Fruit fly (Drosophila melanogaster): ENCODE results near the gene CG14367.
A peak's percentile ranks its signal among the peaks of the same experiment; 100 is the strongest.

Gene CG14367

dm6 chr3R:13659865-13660738 is 33.8 kb upstream of the CG14367 start, which contains the start of gene Hrb87F (continued):
- TF ChIP-seq HLH106 (tag; optimal IDR thresholded peaks at IDR 0.05): no peak
- no peak for TF ChIP-seq Abd-B (GFP tag; optimal IDR thresholded peaks at IDR 0.05)
- TF ChIP-seq dmrt93B (GFP tag; optimal IDR thresholded peaks at IDR 0.05): no peak

DNA sequence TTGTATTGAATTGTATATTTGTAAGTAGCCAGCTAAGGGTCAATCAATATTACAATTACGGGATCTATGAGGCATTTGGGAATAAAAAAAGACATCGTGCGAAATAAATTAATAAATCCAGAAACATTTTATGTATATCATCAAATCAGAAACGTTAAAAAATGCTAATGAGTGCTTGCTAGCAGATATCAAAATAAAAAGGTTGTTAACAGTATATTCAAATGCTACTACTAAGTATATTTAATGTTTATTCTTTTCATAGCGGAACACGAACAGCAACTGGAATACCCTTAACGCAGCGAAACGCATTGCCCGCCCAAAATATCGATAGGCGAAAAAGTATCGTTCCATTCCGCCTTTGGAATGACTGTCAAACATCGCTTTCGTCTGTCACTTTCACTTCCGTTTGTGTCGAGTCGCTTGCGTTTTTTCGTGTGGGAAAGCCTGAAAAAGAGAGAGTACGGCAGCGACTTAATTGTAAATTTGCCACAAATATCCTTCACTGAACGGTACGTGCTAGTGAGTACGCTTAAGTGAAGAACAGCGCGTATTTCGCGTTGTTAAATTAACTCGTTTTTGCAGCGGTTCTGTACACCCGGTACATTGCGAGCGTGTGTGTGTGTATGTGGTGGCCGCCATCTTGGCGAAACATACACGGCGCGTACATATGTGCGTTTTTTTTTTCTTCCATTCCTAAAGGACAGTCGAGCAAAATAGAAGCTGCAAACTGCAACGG is 32.8 kb upstream of the CG14367 start, which contains the start of gene B52:
TSS of gene B52 (plus strand) at position 388 of the 736 bp plus-strand sequence.
- TF ChIP-seq lola (GFP tag; optimal IDR thresholded peaks at IDR 0.05): no peak
- TF ChIP-seq Abd-B (GFP tag; optimal IDR thresholded peaks at IDR 0.05): no peak
- TF ChIP-seq dmrt93B (GFP tag; optimal IDR thresholded peaks at IDR 0.05): peak; percentile 53
- peak; percentile 40 for TF ChIP-seq sv (GFP tag; optimal IDR thresholded peaks at IDR 0.05)
- TF ChIP-seq Vsx2 (GFP tag; optimal IDR thresholded peaks at IDR 0.05; ENCODE audit: partially characterized antibody): peak; percentile 5
- TF ChIP-seq GATAd (GFP tag; optimal IDR thresholded peaks at IDR 0.05): no peak
- peak; percentile 37 for TF ChIP-seq fru (GFP tag; optimal IDR thresholded peaks at IDR 0.05)
- peak; percentile 59 for TF ChIP-seq OdsH (GFP tag; optimal IDR thresholded peaks at IDR 0.05)
- TF ChIP-seq woc (GFP tag; optimal IDR thresholded peaks at IDR 0.05): peak; percentile 4
- TF ChIP-seq brk (GFP tag; optimal IDR thresholded peaks at IDR 0.05): no peak
- TF ChIP-seq rgr (GFP tag; optimal IDR thresholded peaks at IDR 0.05): peak; percentile 79
- TF ChIP-seq br (GFP tag; optimal IDR thresholded peaks at IDR 0.05): peak; percentile 75
- TF ChIP-seq HLH106 (tag; optimal IDR thresholded peaks at IDR 0.05): peak; percentile 30
- TF ChIP-seq usp (GFP tag; optimal IDR thresholded peaks at IDR 0.05): no peak
- no peak for TF ChIP-seq dl (GFP tag; optimal IDR thresholded peaks at IDR 0.05; ENCODE audit: insufficient read depth in 1 of 2, partially characterized antibody in 2 of 2)
- peak; percentile 49 for TF ChIP-seq tai (GFP tag; optimal IDR thresholded peaks at IDR 0.05)
- no peak for TF ChIP-seq Rel (GFP tag; optimal IDR thresholded peaks at IDR 0.05)
- TF ChIP-seq Rel (tag; optimal IDR thresholded peaks at IDR 0.05): peak; percentile 35
- TF ChIP-seq CG32264 (GFP tag; optimal IDR thresholded peaks at IDR 0.05): peak; percentile 54
- TF ChIP-seq Jra (GFP tag; optimal IDR thresholded peaks at IDR 0.05): no peak
- peak; percentile 56 for TF ChIP-seq CG9705 (GFP tag; optimal IDR thresholded peaks at IDR 0.05)
- peak; percentile 47 for TF ChIP-seq Dif (GFP tag; optimal IDR thresholded peaks at IDR 0.05; ENCODE audit: partially characterized antibody)
- no peak for TF ChIP-seq jim (GFP tag; optimal IDR thresholded peaks at IDR 0.05)
- no peak for TF ChIP-seq Dfd (GFP tag; optimal IDR thresholded peaks at IDR 0.05)
- TF ChIP-seq Hnf4 (GFP tag; optimal IDR thresholded peaks at IDR 0.05): peak; percentile 49
- TF ChIP-seq h (GFP tag; optimal IDR thresholded peaks at IDR 0.05): peak; percentile 69
- peak; percentile 48 for TF ChIP-seq ey (GFP tag; optimal IDR thresholded peaks at IDR 0.05)
- peak in 1 of 2 experiments; percentile 35 for TF ChIP-seq foxo (GFP tag; optimal IDR thresholded peaks at IDR 0.05)
- no peak for TF ChIP-seq CrebA (GFP tag; optimal IDR thresholded peaks at IDR 0.05; ENCODE audit: borderline replicate concordance)
- peak; percentile 25 for TF ChIP-seq N (GFP tag; optimal IDR thresholded peaks at IDR 0.05)
- no peak for TF ChIP-seq Mio (GFP tag; optimal IDR thresholded peaks at IDR 0.05)
- TF ChIP-seq pan (optimal IDR thresholded peaks at IDR 0.05): no peak
- peak; percentile 75 for TF ChIP-seq Hr83 (GFP tag; optimal IDR thresholded peaks at IDR 0.05; ENCODE audit: poor library complexity, severe bottlenecking)
- TF ChIP-seq Sp1 (GFP tag; optimal IDR thresholded peaks at IDR 0.05): peak; percentile 83
- TF ChIP-seq dsf (GFP tag; optimal IDR thresholded peaks at IDR 0.05; ENCODE audit: borderline replicate concordance): no peak
- TF ChIP-seq sage (GFP tag; optimal IDR thresholded peaks at IDR 0.05): no peak
- no peak for TF ChIP-seq Hr78 (GFP tag; optimal IDR thresholded peaks at IDR 0.05)
- peak; percentile 30 for TF ChIP-seq Myc (optimal IDR thresholded peaks at IDR 0.05)
- peak; percentile 30 for TF ChIP-seq psq (GFP tag; optimal IDR thresholded peaks at IDR 0.05)
